Worm (Caenorhabditis elegans): ENCODE data around the gene Y54G2A.48.

DNA sequence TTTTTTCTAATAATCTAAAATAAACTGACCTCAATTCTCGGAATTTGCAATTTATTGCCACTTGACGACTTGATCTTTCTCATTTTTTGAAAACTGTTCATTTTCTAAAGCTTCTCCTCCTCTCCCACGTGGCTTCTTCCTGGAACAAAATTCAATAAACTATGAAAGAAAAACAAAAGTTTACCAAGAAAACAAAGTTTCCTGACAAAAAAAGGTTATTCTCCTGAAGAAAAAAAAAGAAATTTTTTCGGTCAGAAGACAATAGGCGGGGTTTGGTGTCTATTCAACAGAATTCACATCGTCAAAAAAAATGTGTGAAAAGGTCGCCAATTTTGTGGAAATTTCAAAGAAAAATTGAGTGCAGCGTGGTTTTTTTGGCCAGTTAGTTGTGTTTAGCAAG lies 32.3 kb upstream of the Y54G2A.48 start, which contains the start of gene Y54G2A.16:
- TF ChIP-seq klf-2 (GFP tag; conservative IDR thresholded peaks at IDR 0.05) (no peak), ztf-29 (GFP tag; IDR thresholded peaks at IDR 0.05) (no peak), cog-1 (tag; optimal IDR thresholded peaks at IDR 0.05) (no peak), med-1 (GFP tag; optimal IDR thresholded peaks at IDR 0.05; ENCODE audit: insufficient read depth) (no peak), tab-1 (GFP tag; IDR thresholded peaks at IDR 0.05) (no peak), flt-1 (GFP tag; IDR thresholded peaks at IDR 0.05) (no peak)
